Worm (Caenorhabditis elegans) whole organism, L4 larva: ENCODE results near the gene fbxa-105.

Source experiments
- ama-1 ChIP-seq: fragments of 150-350 bp; optimal IDR thresholded peaks from 2 replicates; lab custom pipeline; 2014; ENCODE audit warnings: inconsistent platforms, mixed read lengths
- zip-11 ChIP-seq: fragments of 200-800 bp; sonication (Bioruptor generic); IDR thresholded peaks from 2 replicates; pipeline ENCODE4 v1.3.6; 2022; ENCODE audit warnings: missing genetic modification characterization, missing compliant biosample characterization
- zip-2 ChIP-seq: fragments of 150-350 bp; optimal IDR thresholded peaks from 2 replicates; lab custom pipeline; 2014; ENCODE audit warnings: missing biosample characterization, missing genetic modification characterization

DNA sequence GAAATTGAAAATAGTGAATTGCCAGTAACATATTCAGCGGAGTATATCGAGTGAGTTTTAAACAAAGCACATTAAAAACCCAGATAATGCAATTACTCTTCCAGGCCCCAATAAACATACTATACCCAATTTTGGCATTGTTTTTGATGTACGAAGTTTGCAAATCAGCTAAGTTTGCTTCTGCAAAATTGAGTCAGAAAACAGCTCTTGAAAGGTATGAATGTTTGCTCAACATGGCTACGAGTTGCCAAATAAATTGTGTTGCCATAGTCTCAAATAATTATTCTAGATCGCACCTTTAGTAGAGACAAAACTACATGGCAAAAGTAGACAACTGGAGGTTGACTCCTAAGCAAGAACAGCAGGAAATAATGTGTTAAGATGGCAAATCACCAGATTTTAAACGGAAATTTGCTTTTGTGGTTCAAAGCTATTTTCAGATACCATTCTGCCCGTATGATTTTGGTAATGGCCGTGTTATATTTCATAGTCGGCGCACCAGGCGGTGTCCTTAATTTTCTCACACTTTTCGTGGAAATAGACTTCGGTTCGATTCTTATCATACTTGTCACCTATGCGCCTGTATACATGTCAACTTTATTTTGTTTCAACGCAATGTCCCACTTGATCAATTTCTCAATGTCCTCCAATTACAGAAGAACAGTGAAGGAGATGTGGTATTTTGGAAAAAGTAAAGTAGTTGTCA lies 40.8 kb upstream of the fbxa-105 start:
- TF ChIP-seq zip-11 (GFP tag; lab: Robert Waterston, UW), result no peak
- peak; percentile 73 for TF ChIP-seq ama-1 (lab: Kevin White, UChicago)
- no peak for TF ChIP-seq zip-2 (tag; lab: Kevin White, UChicago)
